Fruit fly (Drosophila melanogaster) whole organism, embryonic: Measurements from ENCODE around the gene CG14856.
A peak's percentile ranks its signal among the peaks of the same experiment; 100 is the strongest.

Experiments
- Adf1 ChIP-seq: fragments of 200-800 bp; sonication (Bioruptor generic); IDR thresholded peaks from 2 replicates; pipeline ENCODE4 v1.3.6; 2022; ENCODE audit warnings: missing biosample characterization, missing genetic modification characterization
- Asciz ChIP-seq: fragments of 200-800 bp; sonication (Bioruptor generic); optimal IDR thresholded peaks from 2 replicates; lab custom pipeline; 2017; ENCODE audit warnings: missing biosample characterization, mild to moderate bottlenecking, missing genetic modification characterization, missing genetic modification reagents
- Bgb ChIP-seq: fragments of 200-800 bp; sonication (Bioruptor generic); IDR thresholded peaks from 2 replicates; pipeline ENCODE4 v1.3.6; 2022; ENCODE audit warnings: missing biosample characterization, missing genetic modification characterization; ENCODE audit not compliant: partially characterized antibody
- CG10147 ChIP-seq: fragments of 200-800 bp; sonication (Bioruptor generic); optimal IDR thresholded peaks from 2 replicates; lab custom pipeline; 2019; ENCODE audit warnings: missing biosample characterization, mild to moderate bottlenecking, missing genetic modification characterization, moderate library complexity
- CG10543 ChIP-seq: fragments of 200-800 bp; sonication (Bioruptor generic); optimal IDR thresholded peaks from 3 replicates; lab custom pipeline; 2017; ENCODE audit warnings: missing biosample characterization, mild to moderate bottlenecking, missing genetic modification characterization, moderate library complexity
- CG12155 ChIP-seq: fragments of 200-800 bp; sonication (Bioruptor generic); optimal IDR thresholded peaks from 3 replicates; lab custom pipeline; 2016; ENCODE audit warnings: missing biosample characterization, missing genetic modification characterization
- CG12659 ChIP-seq: fragments of 200-800 bp; sonication (Bioruptor generic); optimal IDR thresholded peaks from 3 replicates; lab custom pipeline; 2017; ENCODE audit warnings: mild to moderate bottlenecking, missing biosample characterization, missing genetic modification reagents, missing genetic modification characterization
- CG13287 ChIP-seq: fragments of 200-800 bp; sonication (Bioruptor generic); IDR thresholded peaks from 2 replicates; pipeline ENCODE4 v1.3.6; 2022; ENCODE audit warnings: missing biosample characterization, missing genetic modification characterization; ENCODE audit not compliant: partially characterized antibody
- CG13296 ChIP-seq: fragments of 200-800 bp; sonication (Bioruptor generic); optimal IDR thresholded peaks from 3 replicates; lab custom pipeline; 2018; ENCODE audit warnings: missing biosample characterization, mild to moderate bottlenecking, missing genetic modification characterization
- CG14014 ChIP-seq: fragments of 200-800 bp; sonication (Bioruptor generic); IDR thresholded peaks from 2 replicates; pipeline ENCODE4 v1.3.6; 2022; ENCODE audit warnings: missing biosample characterization, missing genetic modification characterization
- CG14441 ChIP-seq: fragments of 200-800 bp; sonication (Bioruptor generic); IDR thresholded peaks from 2 replicates; pipeline ENCODE4 v1.3.6; 2022; ENCODE audit warnings: missing biosample characterization, missing genetic modification characterization
- CG15479 ChIP-seq: fragments of 200-800 bp; sonication (Bioruptor generic); optimal IDR thresholded peaks from 3 replicates; lab custom pipeline; 2019; ENCODE audit warnings: missing biosample characterization, mild to moderate bottlenecking, missing genetic modification characterization, moderate library complexity
- CG17328 ChIP-seq: fragments of 200-800 bp; sonication (Bioruptor generic); IDR thresholded peaks from 2 replicates; pipeline ENCODE4 v1.3.6; 2022; ENCODE audit warnings: missing biosample characterization, missing genetic modification characterization
- CG1832 ChIP-seq: fragments of 200-800 bp; sonication (Bioruptor generic); optimal IDR thresholded peaks from 2 replicates; lab custom pipeline; 2017; ENCODE audit warnings: missing biosample characterization, mild to moderate bottlenecking, missing genetic modification characterization, inconsistent platforms
- CG18599 ChIP-seq: fragments of 200-800 bp; sonication (Bioruptor generic); optimal IDR thresholded peaks from 3 replicates; lab custom pipeline; 2017; ENCODE audit warnings: missing biosample characterization, missing genetic modification characterization, mild to moderate bottlenecking, moderate library complexity, missing genetic modification reagents
- CG30431 ChIP-seq: fragments of 200-800 bp; sonication (Bioruptor generic); optimal IDR thresholded peaks from 2 replicates; lab custom pipeline; 2017; ENCODE audit warnings: missing biosample characterization, missing genetic modification characterization
- CG31441 ChIP-seq: fragments of 200-800 bp; sonication (Bioruptor generic); IDR thresholded peaks from 2 replicates; pipeline ENCODE4 v1.3.6; 2022; ENCODE audit warnings: missing biosample characterization, missing genetic modification characterization
- CG3281 ChIP-seq: fragments of 200-800 bp; sonication (Bioruptor generic); optimal IDR thresholded peaks from 3 replicates; lab custom pipeline; 2017; ENCODE audit warnings: missing biosample characterization, mild to moderate bottlenecking, missing genetic modification characterization
- CG34422 ChIP-seq: fragments of 200-800 bp; sonication (Bioruptor generic); IDR thresholded peaks from 3 replicates; pipeline ENCODE4 v1.3.6; 2022; ENCODE audit warnings: missing biosample characterization, missing genetic modification characterization
- CG4707 ChIP-seq: fragments of 200-800 bp; sonication (Bioruptor generic); optimal IDR thresholded peaks from 2 replicates; lab custom pipeline; 2018; ENCODE audit warnings: missing biosample characterization, mild to moderate bottlenecking, missing genetic modification characterization, moderate library complexity
- CG7745 ChIP-seq: fragments of 200-800 bp; sonication (Bioruptor generic); optimal IDR thresholded peaks from 2 replicates; lab custom pipeline; 2018; ENCODE audit warnings: missing biosample characterization, mild to moderate bottlenecking, missing genetic modification characterization, moderate library complexity
- CG8944 ChIP-seq: fragments of 200-800 bp; sonication (Bioruptor generic); optimal IDR thresholded peaks from 3 replicates; lab custom pipeline; 2016; ENCODE audit warnings: missing biosample characterization, missing genetic modification characterization
- CG9817 ChIP-seq: fragments of 200-800 bp; sonication (Bioruptor generic); optimal IDR thresholded peaks from 2 replicates; lab custom pipeline; 2018; ENCODE audit warnings: missing biosample characterization, mild to moderate bottlenecking, missing genetic modification characterization, moderate library complexity
- CG9932 ChIP-seq: fragments of 200-800 bp; sonication (Bioruptor generic); IDR thresholded peaks from 2 replicates; pipeline ENCODE4 v1.3.6; 2022; ENCODE audit warnings: missing biosample characterization, missing genetic modification characterization
- D ChIP-seq, 2 experiments: fragments of 200-800 bp in 1 of 2; fragments of >200 bp in 1 of 2; sonication (Bioruptor generic) in 1 of 2; optimal IDR thresholded peaks; 2 replicates in 1 of 2; 3 replicates in 1 of 2; lab custom pipeline; 2017; ENCODE audit warnings: mild to moderate bottlenecking in 1 of 2, missing biosample characterization in 1 of 2, missing genetic modification characterization in 1 of 2, missing genetic modification reagents in 1 of 2
- Eip74EF ChIP-seq, 2 experiments: fragments of 200-800 bp in 1 of 2; fragments of >200 bp in 1 of 2; sonication (Bioruptor generic) in 1 of 2; optimal IDR thresholded peaks; 2 replicates each; lab custom pipeline; 2017 to 2019; ENCODE audit warnings: missing biosample characterization in 2 of 2, missing genetic modification characterization in 2 of 2, mild to moderate bottlenecking in 1 of 2, moderate library complexity in 1 of 2
- Fer3 ChIP-seq: fragments of 200-800 bp; sonication (Bioruptor generic); optimal IDR thresholded peaks from 2 replicates; lab custom pipeline; 2018; ENCODE audit warnings: missing biosample characterization, mild to moderate bottlenecking, missing genetic modification characterization, moderate library complexity
- Hr51 ChIP-seq, 2 experiments: fragments of 200-800 bp; sonication (Bioruptor generic); optimal IDR thresholded peaks; 2 replicates in 1 of 2; 3 replicates in 1 of 2; lab custom pipeline; 2016 to 2018; ENCODE audit warnings: missing biosample characterization in 2 of 2, missing genetic modification characterization in 2 of 2, mild to moderate bottlenecking in 1 of 2, moderate library complexity in 1 of 2
- Meics ChIP-seq: fragments of 200-800 bp; sonication (Bioruptor generic); optimal IDR thresholded peaks from 2 replicates; lab custom pipeline; 2017; ENCODE audit warnings: missing biosample characterization, mild to moderate bottlenecking, missing genetic modification characterization
- Nf-YC ChIP-seq: fragments of 200-800 bp; optimal IDR thresholded peaks from 3 replicates; lab custom pipeline; 2019; ENCODE audit warnings: missing biosample characterization, mild to moderate bottlenecking, missing genetic modification characterization, moderate library complexity
- Opbp ChIP-seq: fragments of 200-800 bp; sonication (Bioruptor generic); IDR thresholded peaks from 3 replicates; pipeline ENCODE4 v1.3.6; 2022; ENCODE audit warnings: missing biosample characterization, missing genetic modification characterization; ENCODE audit not compliant: partially characterized antibody
- Rfx ChIP-seq: fragments of 200-800 bp; sonication (Bioruptor generic); IDR thresholded peaks from 2 replicates; pipeline ENCODE4 v1.3.6; 2022; ENCODE audit warnings: missing biosample characterization, missing genetic modification characterization
- Sox102F ChIP-seq: fragments of 200-800 bp; sonication (Bioruptor generic); optimal IDR thresholded peaks from 2 replicates; lab custom pipeline; 2018; ENCODE audit warnings: missing biosample characterization, mild to moderate bottlenecking, missing genetic modification characterization, moderate library complexity
- amos ChIP-seq: fragments of 200-800 bp; sonication (Bioruptor generic); IDR thresholded peaks from 2 replicates; pipeline ENCODE4 v1.3.6; 2022; ENCODE audit warnings: missing biosample characterization, missing genetic modification characterization; ENCODE audit not compliant: partially characterized antibody
- chinmo ChIP-seq: fragments of 200-800 bp; sonication (Bioruptor generic); IDR thresholded peaks from 4 replicates; pipeline ENCODE4 v1.3.6; 2022; ENCODE audit warnings: missing biosample characterization, missing genetic modification characterization; ENCODE audit not compliant: partially characterized antibody
- ci ChIP-seq: fragments of 200-800 bp; sonication (Bioruptor generic); IDR thresholded peaks from 3 replicates; pipeline ENCODE4 v1.3.6; 2022; ENCODE audit warnings: missing biosample characterization, missing genetic modification characterization
- grau ChIP-seq: fragments of 200-800 bp; optimal IDR thresholded peaks from 3 replicates; lab custom pipeline; 2019; ENCODE audit warnings: missing biosample characterization, mild to moderate bottlenecking, missing genetic modification characterization, moderate library complexity
- jigr1 ChIP-seq: fragments of 200-800 bp; sonication (Bioruptor generic); IDR thresholded peaks from 3 replicates; pipeline ENCODE4 v1.3.6; 2022; ENCODE audit warnings: missing biosample characterization, missing genetic modification characterization
- knrl ChIP-seq: fragments of 200-800 bp; sonication (Bioruptor generic); IDR thresholded peaks from 3 replicates; pipeline ENCODE4 v1.3.6; 2022; ENCODE audit warnings: missing biosample characterization, missing genetic modification characterization; ENCODE audit not compliant: partially characterized antibody
- lmd ChIP-seq: fragments of 200-800 bp; sonication (Bioruptor generic); IDR thresholded peaks from 2 replicates; pipeline ENCODE4 v1.3.6; 2022; ENCODE audit warnings: missing biosample characterization, missing genetic modification characterization
- org-1 ChIP-seq: fragments of 200-800 bp; sonication (Bioruptor generic); optimal IDR thresholded peaks from 2 replicates; lab custom pipeline; 2017; ENCODE audit warnings: missing biosample characterization, missing genetic modification characterization
- pita ChIP-seq: fragments of 200-800 bp; sonication (Bioruptor generic); optimal IDR thresholded peaks from 2 replicates; lab custom pipeline; 2017; ENCODE audit warnings: missing biosample characterization, mild to moderate bottlenecking, missing genetic modification characterization
- schlank ChIP-seq: fragments of 200-800 bp; sonication (Bioruptor generic); optimal IDR thresholded peaks from 2 replicates; lab custom pipeline; 2018; ENCODE audit warnings: missing biosample characterization, mild to moderate bottlenecking, missing genetic modification characterization
- sd ChIP-seq: fragments of 200-800 bp; sonication (Bioruptor generic); optimal IDR thresholded peaks from 3 replicates; lab custom pipeline; 2018; ENCODE audit warnings: missing biosample characterization, mild to moderate bottlenecking, missing genetic modification characterization, moderate library complexity
- slbo ChIP-seq: fragments of 200-800 bp; sonication (Bioruptor generic); IDR thresholded peaks from 2 replicates; pipeline ENCODE4 v1.3.6; 2022; ENCODE audit warnings: missing biosample characterization, missing genetic modification characterization
- sob ChIP-seq: fragments of 200-800 bp; sonication (Bioruptor generic); IDR thresholded peaks from 2 replicates; pipeline ENCODE4 v1.3.6; 2022; ENCODE audit warnings: missing biosample characterization, missing genetic modification characterization
- vvl ChIP-seq: fragments of 200-800 bp; sonication (Bioruptor generic); IDR thresholded peaks from 2 replicates; pipeline ENCODE4 v1.3.6; 2022; ENCODE audit warnings: missing biosample characterization, missing genetic modification characterization
- zen2 ChIP-seq: fragments of 200-800 bp; sonication (Bioruptor generic); IDR thresholded peaks from 3 replicates; pipeline ENCODE4 v1.3.6; 2022; ENCODE audit warnings: missing biosample characterization, missing genetic modification characterization; ENCODE audit not compliant: partially characterized antibody

The CG14856 gene

dm6 chr3R:14819711-14820153, 20.9 kb downstream of the CG14856 start (continued):
- TF ChIP-seq Rfx (GFP tag; lab: Robert Waterston, UW) (peak; percentile 39; the same call in 1 of the 2 replicates), CG3281 (GFP tag; lab: Kevin White, UChicago) (peak; percentile 34), chinmo (peak; percentile 91), CG10147 (GFP tag; lab: Kevin White, UChicago) (no peak), CG1832 (GFP tag; lab: Kevin White, UChicago) (no peak), Adf1 (GFP tag; lab: Robert Waterston, UW) (peak; percentile 84), CG12155 (GFP tag; lab: Kevin White, UChicago) (peak; percentile 6), CG34422 (GFP tag; lab: Robert Waterston, UW) (peak; percentile 78; the same call in 1 of the 3 replicates), schlank (tag; lab: Kevin White, UChicago) (no peak), org-1 (no peak), zen2 (GFP tag; lab: Robert Waterston, UW) (0 out of 3 replicates have a peak, but pooled peaks have one; percentile 4), CG7745 (tag; lab: Kevin White, UChicago) (no peak), CG14441 (GFP tag; lab: Robert Waterston, UW) (no peak), Asciz (GFP tag; lab: Kevin White, UChicago) (no peak), pita (GFP tag; lab: Kevin White, UChicago) (no peak), sob (GFP tag; lab: Robert Waterston, UW) (no peak), Meics (no peak), CG13296 (GFP tag; lab: Kevin White, UChicago) (no peak), Hr51 (GFP tag; optimal IDR thresholded peaks at IDR 0.05; lab: Kevin White, UChicago) (peak in 1 of 2 experiments; percentile 5), jigr1 (GFP tag; lab: Robert Waterston, UW) (no peak), vvl (GFP tag; lab: Robert Waterston, UW) (peak; percentile 46; the same call in 1 of the 2 replicates), CG17328 (GFP tag; lab: Robert Waterston, UW) (no peak), grau (no peak), CG13287 (peak; percentile 61), Bgb (GFP tag; lab: Robert Waterston, UW) (peak; percentile 59), amos (no peak), Opbp (GFP tag; lab: Robert Waterston, UW) (peak; percentile 44; the same call in 1 of the 3 replicates), CG30431 (GFP tag; lab: Kevin White, UChicago) (no peak), CG14014 (peak; percentile 16; the same call in 1 of the 2 replicates), CG12659 (GFP tag; lab: Kevin White, UChicago) (peak; percentile 6), Eip74EF (GFP tag; optimal IDR thresholded peaks at IDR 0.05; lab: Kevin White, UChicago) (peak in 1 of 2 experiments; percentile 1), lmd (no peak), CG9817 (tag; lab: Kevin White, UChicago) (no peak), sd (peak; percentile 71), Fer3 (tag; lab: Kevin White, UChicago) (no peak), Sox102F (GFP tag; lab: Kevin White, UChicago) (no peak), Nf-YC (peak; percentile 48), CG31441 (peak; percentile 24; the same call in 1 of the 2 replicates), CG18599 (GFP tag; lab: Kevin White, UChicago) (peak; percentile 38), CG10543 (GFP tag; lab: Kevin White, UChicago) (peak; percentile 56), knrl (GFP tag; lab: Robert Waterston, UW) (no peak), ci (GFP tag; lab: Robert Waterston, UW) (peak; percentile 61; the same call in 2 of the 3 replicates), D (optimal IDR thresholded peaks at IDR 0.05; lab: Kevin White, UChicago) (no peak), D (GFP tag; optimal IDR thresholded peaks at IDR 0.05; lab: Kevin White, UChicago) (no peak), CG9932 (GFP tag; lab: Robert Waterston, UW) (no peak), slbo (GFP tag; lab: Robert Waterston, UW) (peak; percentile 61), CG4707 (no peak), CG8944 (GFP tag; lab: Kevin White, UChicago) (no peak), CG15479 (GFP tag; lab: Kevin White, UChicago) (peak; percentile 94)
